Fruit fly (Drosophila melanogaster): ENCODE results near the gene CG14683.

dm6 chr3R:10672680-10673079, 23.8 kb upstream of the CG14683 start:
- TF ChIP-seq CG32121 (GFP tag; IDR thresholded peaks at IDR 0.05) (no peak), CG14655 (GFP tag; optimal IDR thresholded peaks at IDR 0.05) (no peak), Snoo (tag; optimal IDR thresholded peaks at IDR 0.05) (no peak), CG17806 (tag; optimal IDR thresholded peaks at IDR 0.05) (no peak), CG8159 (tag; optimal IDR thresholded peaks at IDR 0.05) (no peak), CG9948 (tag; optimal IDR thresholded peaks at IDR 0.05) (no peak), CG12605 (GFP tag; IDR thresholded peaks at IDR 0.05) (no peak), Ets98B (GFP tag; IDR thresholded peaks at IDR 0.05) (no peak)
